Worm (Caenorhabditis elegans) whole organism, L3 larva: ENCODE data around the gene Y57A10A.8.
A peak's percentile ranks its signal among the peaks of the same experiment; 100 is the strongest.
"Not testable (repeated sequence)": the region's sequence is repeated elsewhere in the genome, so short reads cannot be mapped to it uniquely, and the experiment has no call there.

ENCODE experiments used
- R02D3.7 ChIP-seq: fragments of 150-350 bp; optimal IDR thresholded peaks from 2 replicates; lab custom pipeline; 2014; ENCODE audit warnings: missing biosample characterization, missing genetic modification characterization
- ZK546.5 ChIP-seq: sonication (generic microtip); optimal IDR thresholded peaks from 2 replicates; lab custom pipeline; 2017; ENCODE audit warnings: missing biosample characterization, missing genetic modification characterization
- ama-1 ChIP-seq: fragments of 150-350 bp; optimal IDR thresholded peaks from 2 replicates; lab custom pipeline; 2018
- ceh-28 ChIP-seq: fragments of 150-350 bp; optimal IDR thresholded peaks from 2 replicates; lab custom pipeline; 2014; ENCODE audit warnings: missing biosample characterization, missing genetic modification reagents, missing genetic modification characterization
- ceh-82 ChIP-seq: fragments of 150-350 bp; optimal IDR thresholded peaks from 2 replicates; lab custom pipeline; 2014; ENCODE audit warnings: missing biosample characterization, missing genetic modification characterization
- daf-12 ChIP-seq: fragments of 150-350 bp; optimal IDR thresholded peaks from 2 replicates; lab custom pipeline; 2014; ENCODE audit warnings: missing biosample characterization, missing genetic modification reagents, missing genetic modification characterization
- egl-27 ChIP-seq: sonication (generic microtip); optimal IDR thresholded peaks from 4 replicates; lab custom pipeline; 2017; ENCODE audit warnings: missing biosample characterization, missing genetic modification reagents, missing genetic modification characterization
- elt-2 ChIP-seq: sonication (generic microtip); optimal IDR thresholded peaks from 2 replicates; lab custom pipeline; 2016; ENCODE audit warnings: missing genetic modification reagents, mild to moderate bottlenecking, missing genetic modification characterization, missing compliant biosample characterization
- elt-3 ChIP-seq, 3 experiments: fragments of 150-350 bp in 1 of 3; sonication (generic microtip) in 2 of 3; optimal IDR thresholded peaks; 2 replicates in 2 of 3; 4 replicates in 1 of 3; lab custom pipeline; 2014 to 2017; ENCODE audit warnings: missing biosample characterization in 3 of 3, missing genetic modification characterization in 3 of 3
- eor-1 ChIP-seq, 2 experiments: fragments of 150-350 bp; optimal IDR thresholded peaks; 2 replicates each; lab custom pipeline; 2014 to 2018; ENCODE audit warnings: missing biosample characterization in 2 of 2, missing genetic modification characterization in 2 of 2
- fkh-2 ChIP-seq: fragments of 150-350 bp; optimal IDR thresholded peaks from 2 replicates; lab custom pipeline; 2014; ENCODE audit warnings: missing biosample characterization, missing genetic modification reagents, missing genetic modification characterization
- hmg-11 ChIP-seq: sonication (generic microtip); optimal IDR thresholded peaks from 2 replicates; lab custom pipeline; 2016; ENCODE audit warnings: missing genetic modification characterization, missing compliant biosample characterization
- jun-1 ChIP-seq: fragments of 150-350 bp; optimal IDR thresholded peaks from 2 replicates; lab custom pipeline; 2014; ENCODE audit warnings: missing biosample characterization, missing genetic modification reagents, missing genetic modification characterization
- lin-15B ChIP-seq: fragments of 150-350 bp; optimal IDR thresholded peaks from 2 replicates; lab custom pipeline; 2014; ENCODE audit warnings: missing biosample characterization, missing genetic modification characterization
- lin-39 ChIP-seq: fragments of 150-350 bp; optimal IDR thresholded peaks from 2 replicates; lab custom pipeline; 2018; ENCODE audit warnings: missing biosample characterization, missing genetic modification reagents, missing genetic modification characterization
- lsy-12 ChIP-seq: sonication (generic microtip); optimal IDR thresholded peaks from 2 replicates; lab custom pipeline; 2016; ENCODE audit warnings: mild to moderate bottlenecking, missing genetic modification characterization, missing compliant biosample characterization
- mdl-1 ChIP-seq: fragments of 150-350 bp; optimal IDR thresholded peaks from 2 replicates; lab custom pipeline; 2014; ENCODE audit warnings: missing biosample characterization, missing genetic modification characterization
- mml-1 ChIP-seq: fragments of 150-350 bp; sonication (generic microtip); optimal IDR thresholded peaks from 3 replicates; lab custom pipeline; 2014; ENCODE audit warnings: missing biosample characterization, missing genetic modification characterization
- nhr-11 ChIP-seq: fragments of 150-350 bp; optimal IDR thresholded peaks from 2 replicates; lab custom pipeline; 2014; ENCODE audit warnings: missing biosample characterization, missing genetic modification characterization
- nhr-12 ChIP-seq: fragments of 150-350 bp; optimal IDR thresholded peaks from 2 replicates; lab custom pipeline; 2014; ENCODE audit warnings: missing biosample characterization, missing genetic modification characterization
- nhr-25 ChIP-seq: sonication (generic microtip); optimal IDR thresholded peaks from 2 replicates; lab custom pipeline; 2017; ENCODE audit warnings: missing biosample characterization, missing genetic modification characterization
- nhr-67 ChIP-seq: fragments of 150-350 bp; optimal IDR thresholded peaks from 2 replicates; lab custom pipeline; 2014; ENCODE audit warnings: missing biosample characterization, missing genetic modification characterization
- sea-2 ChIP-seq: fragments of 150-350 bp; sonication (generic microtip); optimal IDR thresholded peaks from 4 replicates; lab custom pipeline; 2014; ENCODE audit warnings: missing biosample characterization, missing genetic modification reagents, missing genetic modification characterization
- skn-1 ChIP-seq: fragments of 150-350 bp; optimal IDR thresholded peaks from 2 replicates; lab custom pipeline; 2014; ENCODE audit warnings: missing biosample characterization, missing genetic modification characterization
- snpc-4 ChIP-seq: fragments of 150-350 bp; optimal IDR thresholded peaks from 2 replicates; lab custom pipeline; 2014; ENCODE audit warnings: missing biosample characterization, missing genetic modification characterization
- tbx-2 ChIP-seq: sonication (generic microtip); optimal IDR thresholded peaks from 2 replicates; lab custom pipeline; 2016; ENCODE audit warnings: mild to moderate bottlenecking, missing genetic modification characterization, missing compliant biosample characterization
- unc-39 ChIP-seq: sonication (generic microtip); optimal IDR thresholded peaks from 4 replicates; lab custom pipeline; 2017; ENCODE audit warnings: missing biosample characterization, missing genetic modification characterization
- unc-62 ChIP-seq: fragments of 150-350 bp; sonication (generic microtip); optimal IDR thresholded peaks from 4 replicates; lab custom pipeline; 2014; ENCODE audit warnings: missing biosample characterization, missing genetic modification reagents, missing genetic modification characterization
- zag-1 ChIP-seq: fragments of 150-350 bp; optimal IDR thresholded peaks from 2 replicates; lab custom pipeline; 2014; ENCODE audit warnings: missing biosample characterization, missing genetic modification characterization
- ztf-4 ChIP-seq: fragments of 150-350 bp; optimal IDR thresholded peaks from 2 replicates; lab custom pipeline; 2014; ENCODE audit warnings: missing biosample characterization, missing genetic modification characterization

Y57A10A.8 gene

ce11 chrII:12150227-12150626 is 14.4 kb upstream of the Y57A10A.8 start:
- no peak for TF ChIP-seq lin-15B
- TF ChIP-seq lin-39, result no peak
- TF ChIP-seq eor-1 (tag; optimal IDR thresholded peaks at IDR 0.05; lab: Kevin White, UChicago), result no peak
- no peak for TF ChIP-seq ZK546.5 (tag; lab: Kevin White, UChicago)
- TF ChIP-seq elt-3 (tag; optimal IDR thresholded peaks at IDR 0.05; lab: Kevin White, UChicago), result no peak
- TF ChIP-seq mdl-1 (tag; lab: Kevin White, UChicago), result no peak
- no peak for TF ChIP-seq nhr-25 (tag; lab: Kevin White, UChicago)
- no peak for TF ChIP-seq daf-12 (tag; lab: Kevin White, UChicago)
- no peak for TF ChIP-seq R02D3.7 (tag; lab: Kevin White, UChicago)
- no peak for TF ChIP-seq ceh-82 (tag; lab: Kevin White, UChicago)
- TF ChIP-seq hmg-11, result no peak
- TF ChIP-seq ama-1 (lab: Kevin White, UChicago), result no peak
- TF ChIP-seq unc-62 (GFP tag; lab: Kevin White, UChicago), result no peak
- TF ChIP-seq unc-39 (tag; lab: Kevin White, UChicago), result no peak
- TF ChIP-seq jun-1, result no peak

- not testable (repeated sequence) for TF ChIP-seq nhr-25 (tag; lab: Kevin White, UChicago); nhr-12; unc-39 (tag; lab: Kevin White, UChicago)
Observed at ce11 chrII:12151640-12152039, 13.0 kb upstream of the Y57A10A.8 start, which contains the start of gene Y57A10A.4. TSS of gene Y57A10A.4 (plus strand) at chrII:12151940.

ce11 chrII:12154186-12154585 is 10.5 kb upstream of the Y57A10A.8 start, which contains the start of gene Y57A10A.5:
TSS of gene Y57A10A.5 (plus strand) at chrII:12154486.
- TF ChIP-seq nhr-11, tbx-2, ztf-4 (tag; lab: Kevin White, UChicago): not testable (repeated sequence)

DNA sequence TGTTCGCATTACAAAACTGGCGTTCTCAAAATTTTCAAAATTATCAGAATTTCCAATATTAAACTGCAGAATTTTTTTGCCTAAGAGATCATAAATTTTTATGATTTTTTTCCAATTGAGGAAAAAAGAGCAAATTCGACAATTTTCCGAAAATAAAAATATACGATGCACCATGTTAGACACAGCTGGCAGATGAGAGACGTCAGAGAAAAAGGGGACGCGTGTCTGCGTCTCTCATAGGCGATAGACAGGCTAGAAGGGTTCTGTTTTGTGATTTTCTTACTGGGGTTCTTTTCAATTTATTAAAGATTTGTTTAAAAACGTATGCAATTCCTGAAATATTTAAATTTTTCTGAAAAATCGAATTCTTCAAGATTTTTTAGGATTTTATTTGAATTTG is 1.6 kb upstream of the Y57A10A.8 start:
- no peak for TF ChIP-seq ztf-4 (tag; lab: Kevin White, UChicago)
- TF ChIP-seq hmg-11, result peak; percentile 81
- no peak for TF ChIP-seq elt-2 (tag; lab: Kevin White, UChicago)

DNA sequence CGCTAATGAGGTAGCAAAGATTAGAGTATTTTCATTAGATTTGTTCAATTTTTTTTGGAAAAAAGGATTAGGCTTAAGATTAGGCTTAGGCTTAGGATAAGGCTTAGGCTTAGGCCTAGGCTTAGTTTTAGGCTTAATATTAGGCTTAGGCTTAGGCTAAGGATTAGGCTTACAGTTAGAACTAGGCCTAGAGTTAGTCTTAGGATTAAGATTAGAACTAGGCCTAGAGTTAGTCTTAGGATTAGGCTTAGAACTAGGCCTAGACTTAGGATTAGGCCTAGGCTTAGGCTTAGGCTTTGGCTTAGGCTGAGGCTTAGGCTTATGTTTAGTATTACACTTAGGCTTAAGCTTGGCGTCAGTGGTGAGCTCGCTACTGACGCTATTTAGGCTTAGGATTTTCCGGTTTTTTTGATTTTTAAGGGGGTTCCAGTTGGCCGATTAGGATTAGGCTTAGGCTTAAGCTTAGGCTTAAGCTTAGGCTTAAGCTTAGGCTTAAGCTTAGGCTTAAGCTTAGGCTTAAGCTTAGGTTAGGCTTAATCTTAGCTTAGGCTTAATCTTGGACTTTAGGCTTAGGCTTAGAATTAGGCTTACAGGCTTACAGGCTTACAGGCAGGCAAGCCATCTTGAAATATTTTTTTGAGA is 5.0 kb downstream of the Y57A10A.8 start:
- TF ChIP-seq zag-1 (tag; lab: Kevin White, UChicago) (no peak), daf-12 (tag; lab: Kevin White, UChicago) (no peak), nhr-25 (tag; lab: Kevin White, UChicago) (no peak), skn-1 (tag; lab: Kevin White, UChicago) (no peak), eor-1 (tag; optimal IDR thresholded peaks at IDR 0.05; lab: Kevin White, UChicago) (no peak), ztf-4 (tag; lab: Kevin White, UChicago) (no peak), jun-1 (no peak)

DNA sequence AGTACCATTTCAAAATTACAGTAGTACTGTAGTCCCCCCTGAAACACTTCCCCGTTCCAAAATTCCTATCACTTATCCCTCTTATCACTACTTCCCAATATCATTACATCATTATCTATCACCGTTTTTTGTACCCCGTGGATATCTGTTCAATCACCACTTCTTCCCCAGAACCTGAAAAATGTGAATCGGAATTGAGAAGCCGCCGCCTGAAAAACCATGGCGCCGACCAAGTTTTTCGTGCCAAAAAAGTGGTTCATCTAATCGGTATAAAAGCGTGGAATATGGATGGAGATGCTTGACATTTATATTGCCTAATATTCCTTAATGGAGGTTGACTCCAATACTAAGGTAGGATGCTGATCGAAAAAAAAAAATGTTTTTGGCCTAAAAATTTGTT is 7.6 kb downstream of the Y57A10A.8 start, which contains the start of gene rol-1:
Gene rol-1, plus strand, starts transcription at position 301 of the 400 bp plus-strand sequence.
- TF ChIP-seq ceh-82 (tag; lab: Kevin White, UChicago), result no peak
- TF ChIP-seq sea-2 (GFP tag; lab: Kevin White, UChicago), result no peak
- TF ChIP-seq mml-1 (tag; lab: Kevin White, UChicago), result no peak
- no peak for TF ChIP-seq ZK546.5 (tag; lab: Kevin White, UChicago)
- no peak for TF ChIP-seq tbx-2 (tag; lab: Kevin White, UChicago)
- TF ChIP-seq, all 47 proteins: peak for 0

DNA sequence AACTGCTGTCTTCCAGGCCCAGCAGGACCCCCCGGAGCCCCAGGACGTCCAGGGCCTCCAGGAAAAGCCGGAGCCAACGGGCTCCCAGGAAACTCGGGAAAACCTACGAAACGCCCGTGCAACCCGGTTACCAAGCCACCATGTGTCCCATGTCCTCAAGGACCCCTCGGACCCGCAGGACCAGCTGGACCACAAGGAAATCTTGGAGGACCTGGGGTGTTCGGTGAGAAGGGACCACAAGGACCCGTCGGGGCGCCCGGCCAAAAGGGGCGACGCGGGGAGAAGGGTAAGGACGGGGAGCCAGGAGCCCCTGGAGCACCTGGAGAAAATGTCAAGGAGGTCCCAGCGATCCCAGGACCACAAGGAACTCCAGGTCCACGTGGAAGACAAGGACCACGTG is 10.8 kb downstream of the Y57A10A.8 start:
- no peak for TF ChIP-seq fkh-2
- no peak for TF ChIP-seq lsy-12 (tag; lab: Kevin White, UChicago)
- TF ChIP-seq snpc-4, result no peak
- TF ChIP-seq unc-62 (GFP tag; lab: Kevin White, UChicago), result no peak
- TF ChIP-seq tbx-2 (tag; lab: Kevin White, UChicago), result no peak
- no peak for TF ChIP-seq ceh-82 (tag; lab: Kevin White, UChicago)
- TF ChIP-seq lin-15B, result no peak
- TF ChIP-seq zag-1 (tag; lab: Kevin White, UChicago), result no peak
- no peak for TF ChIP-seq ceh-28
- TF ChIP-seq daf-12 (tag; lab: Kevin White, UChicago), result no peak
- TF ChIP-seq nhr-67 (tag; lab: Kevin White, UChicago), result no peak
- no peak for TF ChIP-seq hmg-11
- no peak for TF ChIP-seq mml-1 (tag; lab: Kevin White, UChicago)
- no peak for TF ChIP-seq egl-27
- TF ChIP-seq skn-1 (tag; lab: Kevin White, UChicago), result no peak
